4 worm cellular contexts compared by ENCODE assay signal in genomic region chrV:12780248-12780647, ce11.
TF ChIP-seq lines count a peak whose summit lies in the region.

No protein-coding gene starts in this region.

TF ChIP-seq in whole organism, L2 larva, 48 proteins besides CTCF, POLR2A, EP300 and RAD21 (continues in another document):
- TF ChIP-seq sma-9 (GFP tag; optimal IDR thresholded peaks at IDR 0.05; lab: Kevin White, UChicago) = peak; percentile 53
- TF ChIP-seq sma-9 (tag; optimal IDR thresholded peaks at IDR 0.05; lab: Kevin White, UChicago) = no peak
- TF ChIP-seq lin-13 (GFP tag; optimal IDR thresholded peaks at IDR 0.05; lab: Kevin White, UChicago) = peak; percentile 18
- TF ChIP-seq lsy-2 (tag; optimal IDR thresholded peaks at IDR 0.05; lab: Kevin White, UChicago) = peak in 1 of 2 experiments; percentile 5
- TF ChIP-seq alr-1 (tag; optimal IDR thresholded peaks at IDR 0.05; lab: Kevin White, UChicago) = no peak
- peak; percentile 38 for TF ChIP-seq C34F6.9 (tag; optimal IDR thresholded peaks at IDR 0.05; lab: Kevin White, UChicago)
- no peak for TF ChIP-seq R02D3.7 (tag; optimal IDR thresholded peaks at IDR 0.05; lab: Kevin White, UChicago)
- TF ChIP-seq sma-3 (GFP tag; optimal IDR thresholded peaks at IDR 0.05; lab: Kevin White, UChicago) = peak; percentile 49
- TF ChIP-seq unc-62 (GFP tag; optimal IDR thresholded peaks at IDR 0.05; lab: Kevin White, UChicago) = no peak
- no peak for TF ChIP-seq zag-1 (tag; optimal IDR thresholded peaks at IDR 0.05; lab: Kevin White, UChicago)
- peak; percentile 45 for TF ChIP-seq fos-1 (tag; optimal IDR thresholded peaks at IDR 0.05; lab: Kevin White, UChicago)
- no peak for TF ChIP-seq nhr-237 (tag; optimal IDR thresholded peaks at IDR 0.05; lab: Kevin White, UChicago)
- TF ChIP-seq ztf-4 (tag; optimal IDR thresholded peaks at IDR 0.05; lab: Kevin White, UChicago) = no peak
- TF ChIP-seq mdl-1 (tag; optimal IDR thresholded peaks at IDR 0.05; lab: Kevin White, UChicago) = no peak
- TF ChIP-seq nhr-129 (tag; optimal IDR thresholded peaks at IDR 0.05; lab: Kevin White, UChicago) = peak; percentile 70
- TF ChIP-seq gmeb-1 (tag; optimal IDR thresholded peaks at IDR 0.05; lab: Kevin White, UChicago) = peak; percentile 39
- TF ChIP-seq elt-1 (tag; optimal IDR thresholded peaks at IDR 0.05; lab: Kevin White, UChicago) = no peak
- TF ChIP-seq unc-55 (GFP tag; optimal IDR thresholded peaks at IDR 0.05; lab: Kevin White, UChicago) = no peak
- no peak for TF ChIP-seq peb-1 (tag; optimal IDR thresholded peaks at IDR 0.05; lab: Kevin White, UChicago)
- TF ChIP-seq elt-3 (tag; optimal IDR thresholded peaks at IDR 0.05; lab: Kevin White, UChicago) = no peak
- no peak for TF ChIP-seq skn-1 (tag; optimal IDR thresholded peaks at IDR 0.05; lab: Kevin White, UChicago)
- TF ChIP-seq nhr-25 (tag; optimal IDR thresholded peaks at IDR 0.05; lab: Kevin White, UChicago) = no peak
- TF ChIP-seq egl-27 (tag; optimal IDR thresholded peaks at IDR 0.05; lab: Kevin White, UChicago) = no peak
- TF ChIP-seq ztf-1 (GFP tag; conservative IDR thresholded peaks at IDR 0.05; lab: Robert Waterston, UW) = no peak

TF ChIP-seq in whole organism, L4 larva, 104 proteins besides CTCF, POLR2A, EP300 and RAD21 (continues in another document):
- TF ChIP-seq dmd-8 (GFP tag; IDR thresholded peaks at IDR 0.05; lab: Robert Waterston, UW) = peak; percentile 89; the same call in 1 of the 2 replicates
- no peak for TF ChIP-seq dve-1 (tag; optimal IDR thresholded peaks at IDR 0.05; lab: Kevin White, UChicago; ENCODE audit: insufficient read depth)
- TF ChIP-seq madf-5 (GFP tag; IDR thresholded peaks at IDR 0.05; lab: Robert Waterston, UW) = peak in 1 of 2 experiments; percentile 92; a peak in 2 of 4 replicates
- no peak for TF ChIP-seq lin-38 (GFP tag; IDR thresholded peaks at IDR 0.05; lab: Robert Waterston, UW)
- TF ChIP-seq sdz-12 (GFP tag; optimal IDR thresholded peaks at IDR 0.05; lab: Kevin White, UChicago) = peak; percentile 91
- TF ChIP-seq F49E8.2 (tag; optimal IDR thresholded peaks at IDR 0.05; lab: Kevin White, UChicago; ENCODE audit: borderline replicate concordance) = no peak
- TF ChIP-seq nhr-25 (tag; optimal IDR thresholded peaks at IDR 0.05; lab: Kevin White, UChicago; ENCODE audit: borderline replicate concordance, insufficient read depth) = no peak
- 0 out of 2 replicates have a peak, but pooled peaks have one; percentile 21 for TF ChIP-seq saeg-2 (GFP tag; IDR thresholded peaks at IDR 0.05; lab: Robert Waterston, UW)
- TF ChIP-seq Y105C5A.15 (GFP tag; IDR thresholded peaks at IDR 0.05; lab: Robert Waterston, UW) = peak; percentile 92
- no peak for TF ChIP-seq tag-97 (GFP tag; IDR thresholded peaks at IDR 0.05; lab: Robert Waterston, UW)
- TF ChIP-seq mxl-2 (GFP tag; conservative IDR thresholded peaks at IDR 0.05; lab: Robert Waterston, UW) = no peak; the same call in 1 of the 2 replicates
- no peak for TF ChIP-seq pqm-1 (tag; optimal IDR thresholded peaks at IDR 0.05; lab: Kevin White, UChicago)
- no peak for TF ChIP-seq mdl-1 (tag; optimal IDR thresholded peaks at IDR 0.05; lab: Kevin White, UChicago)
- TF ChIP-seq daf-8 (GFP tag; IDR thresholded peaks at IDR 0.05; lab: Robert Waterston, UW) = 0 out of 2 replicates have a peak, but pooled peaks have one; percentile 38
- TF ChIP-seq zag-1 (tag; optimal IDR thresholded peaks at IDR 0.05; lab: Kevin White, UChicago) = no peak
- peak; percentile 0 for TF ChIP-seq nhr-48 (tag; optimal IDR thresholded peaks at IDR 0.05; lab: Kevin White, UChicago)
- peak; percentile 57 for TF ChIP-seq unc-130 (GFP tag; optimal IDR thresholded peaks at IDR 0.05; lab: Kevin White, UChicago)
- peak; percentile 43 for TF ChIP-seq gei-8 (GFP tag; optimal IDR thresholded peaks at IDR 0.05; lab: Kevin White, UChicago)
- peak; percentile 91 for TF ChIP-seq arid-1 (GFP tag; conservative IDR thresholded peaks at IDR 0.05; lab: Robert Waterston, UW)
- peak; percentile 55; the same call in 1 of the 2 replicates for TF ChIP-seq php-3 (GFP tag; IDR thresholded peaks at IDR 0.05; lab: Robert Waterston, UW)
- TF ChIP-seq fkh-10 (GFP tag; optimal IDR thresholded peaks at IDR 0.05; lab: Kevin White, UChicago) = no peak
- peak; percentile 78 for TF ChIP-seq dmd-9 (GFP tag; IDR thresholded peaks at IDR 0.05; lab: Robert Waterston, UW)

TF ChIP-seq in whole organism, late embryonic, 69 proteins besides CTCF, POLR2A, EP300 and RAD21 (continues in another document):
- peak; percentile 7 for TF ChIP-seq pax-1 (tag; optimal IDR thresholded peaks at IDR 0.05; lab: Kevin White, UChicago)
- TF ChIP-seq hlh-15 (tag; optimal IDR thresholded peaks at IDR 0.05; lab: Kevin White, UChicago) = peak; percentile 86
- TF ChIP-seq ceh-48 (tag; optimal IDR thresholded peaks at IDR 0.05; lab: Kevin White, UChicago) = peak; percentile 77
- TF ChIP-seq K02D7.2 (tag; optimal IDR thresholded peaks at IDR 0.05; lab: Kevin White, UChicago) = peak; percentile 88
- TF ChIP-seq ceh-30 (tag; optimal IDR thresholded peaks at IDR 0.05; lab: Kevin White, UChicago) = peak; percentile 38
- peak; percentile 88 for TF ChIP-seq sox-2 (GFP tag; IDR thresholded peaks at IDR 0.05; lab: Robert Waterston, UW)
- TF ChIP-seq zip-5 (tag; optimal IDR thresholded peaks at IDR 0.05; lab: Kevin White, UChicago) = peak; percentile 82
- peak; percentile 96 for TF ChIP-seq unc-3 (GFP tag; conservative IDR thresholded peaks at IDR 0.05; lab: Robert Waterston, UW)
- peak; percentile 84 for TF ChIP-seq unc-3 (tag; optimal IDR thresholded peaks at IDR 0.05; lab: Kevin White, UChicago)
- peak; percentile 82 for TF ChIP-seq ceh-2 (tag; optimal IDR thresholded peaks at IDR 0.05; lab: Kevin White, UChicago)
- TF ChIP-seq elt-4 (tag; optimal IDR thresholded peaks at IDR 0.05; lab: Kevin White, UChicago) = peak; percentile 84
- no peak for TF ChIP-seq mec-3 (tag; optimal IDR thresholded peaks at IDR 0.05; lab: Kevin White, UChicago; ENCODE audit: borderline replicate concordance)
- TF ChIP-seq ceh-31 (tag; optimal IDR thresholded peaks at IDR 0.05; lab: Kevin White, UChicago) = peak; percentile 73
- TF ChIP-seq ceh-45 (GFP tag; IDR thresholded peaks at IDR 0.05; lab: Robert Waterston, UW) = peak; percentile 96
- peak; percentile 92 for TF ChIP-seq pha-2 (tag; optimal IDR thresholded peaks at IDR 0.05; lab: Kevin White, UChicago)
- TF ChIP-seq unc-42 (tag; optimal IDR thresholded peaks at IDR 0.05; lab: Kevin White, UChicago) = peak; percentile 68
- TF ChIP-seq madf-2 (tag; optimal IDR thresholded peaks at IDR 0.05; lab: Kevin White, UChicago) = peak; percentile 91
- TF ChIP-seq F13H6.1 (tag; optimal IDR thresholded peaks at IDR 0.05; lab: Kevin White, UChicago) = peak; percentile 81
- peak; percentile 75 for TF ChIP-seq ceh-18 (tag; optimal IDR thresholded peaks at IDR 0.05; lab: Kevin White, UChicago)
- peak; percentile 96 for TF ChIP-seq elt-2 (tag; optimal IDR thresholded peaks at IDR 0.05; lab: Kevin White, UChicago)
- TF ChIP-seq unc-55 (GFP tag; optimal IDR thresholded peaks at IDR 0.05; lab: Kevin White, UChicago) = no peak
- no peak for TF ChIP-seq tbx-7 (tag; optimal IDR thresholded peaks at IDR 0.05; lab: Kevin White, UChicago)
- peak; percentile 89 for TF ChIP-seq ceh-34 (tag; optimal IDR thresholded peaks at IDR 0.05; lab: Kevin White, UChicago)
- TF ChIP-seq hlh-30 (tag; optimal IDR thresholded peaks at IDR 0.05; lab: Kevin White, UChicago; ENCODE audit: insufficient read depth) = peak; percentile 30
- TF ChIP-seq rnt-1 (tag; optimal IDR thresholded peaks at IDR 0.05; lab: Kevin White, UChicago) = peak; percentile 69

TF ChIP-seq in whole organism, mixed stage, embryonic, 35 proteins besides CTCF, POLR2A, EP300 and RAD21 (continues in another document):
- peak; percentile 26 for TF ChIP-seq unc-62 (GFP tag; optimal IDR thresholded peaks at IDR 0.05; lab: Kevin White, UChicago)
- TF ChIP-seq ces-1 (GFP tag; optimal IDR thresholded peaks at IDR 0.05; lab: Kevin White, UChicago) = no peak
- peak; percentile 78 for TF ChIP-seq ham-2 (GFP tag; optimal IDR thresholded peaks at IDR 0.05; lab: Kevin White, UChicago)
- TF ChIP-seq bed-3 (GFP tag; optimal IDR thresholded peaks at IDR 0.05; lab: Kevin White, UChicago) = peak; percentile 86
- TF ChIP-seq lsy-2 (tag; optimal IDR thresholded peaks at IDR 0.05; lab: Kevin White, UChicago) = peak; percentile 55
- peak; percentile 93 for TF ChIP-seq cnd-1 (tag; optimal IDR thresholded peaks at IDR 0.05; lab: Kevin White, UChicago)
- TF ChIP-seq blmp-1 (tag; optimal IDR thresholded peaks at IDR 0.05; lab: Kevin White, UChicago) = no peak
- TF ChIP-seq pha-4 (tag; optimal IDR thresholded peaks at IDR 0.05; lab: Kevin White, UChicago) = peak; percentile 62
- TF ChIP-seq zip-8 (tag; optimal IDR thresholded peaks at IDR 0.05; lab: Kevin White, UChicago) = no peak
- TF ChIP-seq drap-1 (GFP tag; optimal IDR thresholded peaks at IDR 0.05; lab: Kevin White, UChicago) = peak; percentile 96
- TF ChIP-seq tbx-8 (GFP tag; optimal IDR thresholded peaks at IDR 0.05; lab: Kevin White, UChicago) = peak; percentile 75
- peak; percentile 59 for TF ChIP-seq ztf-11 (tag; optimal IDR thresholded peaks at IDR 0.05; lab: Kevin White, UChicago)
- TF ChIP-seq ceh-39 (tag; optimal IDR thresholded peaks at IDR 0.05; lab: Kevin White, UChicago) = no peak
- peak; percentile 76 for TF ChIP-seq mep-1 (tag; optimal IDR thresholded peaks at IDR 0.05; lab: Kevin White, UChicago)
- peak; percentile 92 for TF ChIP-seq lin-32 (GFP tag; optimal IDR thresholded peaks at IDR 0.05; lab: Kevin White, UChicago)
- no peak for TF ChIP-seq unc-39 (tag; optimal IDR thresholded peaks at IDR 0.05; lab: Kevin White, UChicago)
- TF ChIP-seq flh-1 (GFP tag; optimal IDR thresholded peaks at IDR 0.05; lab: Kevin White, UChicago) = peak; percentile 84
- TF ChIP-seq ceh-83 (GFP tag; optimal IDR thresholded peaks at IDR 0.05; lab: Kevin White, UChicago) = peak; percentile 95
- TF ChIP-seq nhr-76 (tag; optimal IDR thresholded peaks at IDR 0.05; lab: Kevin White, UChicago) = no peak
- TF ChIP-seq hlh-1 (tag; optimal IDR thresholded peaks at IDR 0.05; lab: Kevin White, UChicago) = no peak
- TF ChIP-seq nhr-237 (tag; optimal IDR thresholded peaks at IDR 0.05; lab: Kevin White, UChicago) = no peak
- TF ChIP-seq nhr-12 (tag; optimal IDR thresholded peaks at IDR 0.05; lab: Kevin White, UChicago) = no peak
- no peak for TF ChIP-seq snpc-4 (tag; optimal IDR thresholded peaks at IDR 0.05; lab: Kevin White, UChicago)
- no peak for TF ChIP-seq nhr-2 (tag; optimal IDR thresholded peaks at IDR 0.05; lab: Kevin White, UChicago)
- peak; percentile 8 for TF ChIP-seq elt-3 (tag; optimal IDR thresholded peaks at IDR 0.05; lab: Kevin White, UChicago)
- peak; percentile 90 for TF ChIP-seq sem-2 (GFP tag; optimal IDR thresholded peaks at IDR 0.05; lab: Kevin White, UChicago)
- peak; percentile 93 for TF ChIP-seq unc-120 (tag; optimal IDR thresholded peaks at IDR 0.05; lab: Kevin White, UChicago; ENCODE audit: poor library complexity, severe bottlenecking)
- TF ChIP-seq nhr-28 (tag; optimal IDR thresholded peaks at IDR 0.05; lab: Kevin White, UChicago) = peak; percentile 66
- peak; percentile 98 for TF ChIP-seq mls-2 (tag; optimal IDR thresholded peaks at IDR 0.05; lab: Kevin White, UChicago)
- peak; percentile 94 for TF ChIP-seq M03D4.4 (tag; optimal IDR thresholded peaks at IDR 0.05; lab: Kevin White, UChicago)
